Fruit fly (Drosophila melanogaster): ENCODE results near the gene ninaE.

DNA sequence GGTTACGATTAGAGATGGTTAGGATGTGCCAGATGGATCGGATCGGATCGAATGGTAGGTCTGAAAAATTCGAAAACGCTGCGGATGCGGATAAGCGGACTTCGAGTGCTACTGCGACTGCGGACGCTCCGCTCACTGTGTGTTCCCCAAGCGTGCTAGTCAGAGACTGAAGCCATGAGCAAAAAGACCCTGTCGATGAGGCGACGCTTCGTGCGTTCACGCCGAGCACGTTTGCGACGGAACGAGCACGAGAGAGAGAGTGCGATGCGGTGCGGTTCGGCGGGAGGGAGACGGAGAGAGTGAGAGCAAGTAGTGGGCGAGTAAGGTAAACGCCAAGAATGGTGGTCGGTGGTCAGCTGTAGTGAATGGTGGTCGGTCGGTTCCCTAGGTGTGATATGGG, 51.3 kb downstream of the ninaE start, which contains the start of gene bnl:
- no peak for TF ChIP-seq psq (optimal IDR thresholded peaks at IDR 0.05)
- no peak for TF ChIP-seq usp (GFP tag; optimal IDR thresholded peaks at IDR 0.05)
